Worm (Caenorhabditis elegans) whole organism, L4 larva: ENCODE results near the gene flp-8.

Source experiments
- D1046.2 ChIP-seq: fragments of 200-800 bp; sonication (Bioruptor generic); IDR thresholded peaks from 2 replicates; pipeline ENCODE4 v1.3.6; 2022; ENCODE audit warnings: missing genetic modification characterization, missing compliant biosample characterization
- F49E8.2 ChIP-seq: sonication (generic microtip); optimal IDR thresholded peaks from 2 replicates; lab custom pipeline; 2016; ENCODE audit warnings: missing compliant biosample characterization, mild to moderate bottlenecking, missing genetic modification characterization, borderline replicate concordance
- T20F7.1 ChIP-seq: fragments of 200-800 bp; sonication (Bioruptor generic); optimal IDR thresholded peaks from 2 replicates; lab custom pipeline; 2018; ENCODE audit warnings: mild to moderate bottlenecking, missing genetic modification characterization, missing compliant biosample characterization
- Y48G9A.11 ChIP-seq: fragments of 200-800 bp; sonication (Bioruptor generic); IDR thresholded peaks from 2 replicates; pipeline ENCODE4 v1.3.6; 2022; ENCODE audit warnings: missing genetic modification reagents, missing genetic modification characterization, missing compliant biosample characterization
- aha-1 ChIP-seq: fragments of 150-350 bp; peaks from one replicate; lab custom pipeline; 2014; ENCODE audit warnings: missing biosample characterization, missing genetic modification characterization
- attf-4 ChIP-seq: sonication (generic microtip); optimal IDR thresholded peaks from 3 replicates; lab custom pipeline; 2017; ENCODE audit warnings: missing biosample characterization, missing genetic modification characterization
- ceh-20 ChIP-seq: fragments of 200-800 bp; sonication (Bioruptor generic); IDR thresholded peaks from 2 replicates; pipeline ENCODE4 v1.3.6; 2022; ENCODE audit warnings: missing genetic modification reagents, missing genetic modification characterization, missing compliant biosample characterization
- ceh-28 ChIP-seq: fragments of 150-350 bp; optimal IDR thresholded peaks from 2 replicates; lab custom pipeline; 2014; ENCODE audit warnings: missing biosample characterization, missing genetic modification reagents, missing genetic modification characterization
- ctbp-1 ChIP-seq: fragments of 200-800 bp; sonication (Bioruptor generic); IDR thresholded peaks from 2 replicates; pipeline ENCODE4 v1.3.6; 2022; ENCODE audit warnings: missing genetic modification reagents, missing genetic modification characterization, missing compliant biosample characterization
- daf-16 ChIP-seq, 3 experiments: sonication (generic microtip); optimal IDR thresholded peaks; 2 replicates each; lab custom pipeline; 2016 to 2017; ENCODE audit warnings: missing genetic modification characterization in 3 of 3, missing genetic modification reagents in 3 of 3, mild to moderate bottlenecking in 2 of 3, missing compliant biosample characterization in 2 of 3, missing biosample characterization in 1 of 3, moderate library complexity in 1 of 3
- dmd-6 ChIP-seq: fragments of 200-800 bp; sonication (Bioruptor generic); IDR thresholded peaks from 2 replicates; pipeline ENCODE4 v1.3.6; 2022; ENCODE audit warnings: missing genetic modification reagents, missing genetic modification characterization, missing compliant biosample characterization
- dmd-8 ChIP-seq: fragments of 200-800 bp; sonication (Bioruptor generic); IDR thresholded peaks from 2 replicates; pipeline ENCODE4 v1.3.6; 2022; ENCODE audit warnings: missing genetic modification characterization, missing compliant biosample characterization
- duxl-1 ChIP-seq: sonication (generic microtip); optimal IDR thresholded peaks from 2 replicates; lab custom pipeline; 2016; ENCODE audit warnings: mild to moderate bottlenecking, missing genetic modification characterization, moderate library complexity, missing compliant biosample characterization; ENCODE audit not compliant: poor library complexity
- dve-1 ChIP-seq: sonication (generic microtip); optimal IDR thresholded peaks from 2 replicates; lab custom pipeline; 2017; ENCODE audit warnings: antibody characterized with exemption, mild to moderate bottlenecking, missing genetic modification characterization, missing compliant biosample characterization; ENCODE audit not compliant: insufficient read depth
- hlh-11 ChIP-seq: fragments of 200-800 bp; sonication (Bioruptor generic); optimal IDR thresholded peaks from 2 replicates; lab custom pipeline; 2018; ENCODE audit warnings: mild to moderate bottlenecking, missing genetic modification characterization, missing compliant biosample characterization
- hmg-1.1 ChIP-seq: fragments of 200-800 bp; sonication (Bioruptor generic); IDR thresholded peaks from 2 replicates; pipeline ENCODE4 v1.3.6; 2022; ENCODE audit warnings: missing genetic modification reagents, missing genetic modification characterization, missing compliant biosample characterization
- lin-29 ChIP-seq: fragments of 200-800 bp; sonication (Bioruptor generic); IDR thresholded peaks from 2 replicates; pipeline ENCODE4 v1.3.6; 2022; ENCODE audit warnings: missing genetic modification reagents, missing genetic modification characterization, missing compliant biosample characterization
- mdt-29 ChIP-seq: fragments of 200-800 bp; sonication (Bioruptor generic); IDR thresholded peaks from 2 replicates; pipeline ENCODE4 v1.3.6; 2022; ENCODE audit warnings: missing genetic modification reagents, missing genetic modification characterization, missing compliant biosample characterization
- mes-2 ChIP-seq: sonication (generic microtip); optimal IDR thresholded peaks from 2 replicates; lab custom pipeline; 2016; ENCODE audit warnings: missing genotype, mild to moderate bottlenecking, missing genetic modification characterization, missing compliant biosample characterization; ENCODE audit not compliant: poor library complexity, severe bottlenecking
- mxl-3 ChIP-seq: fragments of 200-800 bp; sonication (Bioruptor generic); optimal IDR thresholded peaks from 2 replicates; lab custom pipeline; 2018; ENCODE audit warnings: mild to moderate bottlenecking, missing genetic modification characterization, missing compliant biosample characterization
- nhr-10 ChIP-seq: fragments of 150-350 bp; optimal IDR thresholded peaks from 2 replicates; lab custom pipeline; 2014; ENCODE audit warnings: missing biosample characterization, missing genetic modification characterization
- nhr-25 ChIP-seq: sonication (generic microtip); optimal IDR thresholded peaks from 2 replicates; lab custom pipeline; 2017; ENCODE audit warnings: missing genetic modification characterization, mild to moderate bottlenecking, missing compliant biosample characterization, antibody characterized with exemption, moderate library complexity, borderline replicate concordance; ENCODE audit not compliant: insufficient read depth
- nhr-28 ChIP-seq: fragments of 150-350 bp; optimal IDR thresholded peaks from 2 replicates; lab custom pipeline; 2014; ENCODE audit warnings: missing biosample characterization, missing genetic modification characterization
- nhr-76 ChIP-seq: fragments of 150-350 bp; optimal IDR thresholded peaks from 2 replicates; lab custom pipeline; 2014; ENCODE audit warnings: missing biosample characterization, missing genetic modification characterization
- pha-4 ChIP-seq, 2 experiments: fragments of 150-350 bp in 1 of 2; fragments of 200-800 bp in 1 of 2; sonication (Bioruptor generic) in 1 of 2; IDR thresholded peaks in 1 of 2; optimal IDR thresholded peaks in 1 of 2; 2 replicates each; pipeline versions ENCODE4 v1.3.6 to Lab custom; 2014 to 2022; ENCODE audit warnings: missing genetic modification characterization in 2 of 2, missing genetic modification reagents in 2 of 2, missing biosample characterization in 1 of 2, missing compliant biosample characterization in 1 of 2
- pqm-1 ChIP-seq: sonication (generic microtip); optimal IDR thresholded peaks from 2 replicates; lab custom pipeline; 2017; ENCODE audit warnings: missing biosample characterization, missing genetic modification characterization
- rbr-2 ChIP-seq: sonication (generic microtip); optimal IDR thresholded peaks from 2 replicates; lab custom pipeline; 2016; ENCODE audit warnings: missing genotype, missing genetic modification characterization, missing compliant biosample characterization
- saeg-2 ChIP-seq: fragments of 200-800 bp; sonication (Bioruptor generic); IDR thresholded peaks from 2 replicates; pipeline ENCODE4 v1.3.6; 2022; ENCODE audit warnings: missing genetic modification reagents, missing genetic modification characterization, missing compliant biosample characterization
- sdz-12 ChIP-seq: fragments of 200-800 bp; sonication (Bioruptor generic); optimal IDR thresholded peaks from 2 replicates; lab custom pipeline; 2018; ENCODE audit warnings: mild to moderate bottlenecking, missing genetic modification characterization, missing compliant biosample characterization
- snpc-1.2 ChIP-seq: fragments of 200-800 bp; sonication (Bioruptor generic); IDR thresholded peaks from 2 replicates; pipeline ENCODE4 v1.3.6; 2022; ENCODE audit warnings: missing genetic modification reagents, missing genetic modification characterization, missing compliant biosample characterization
- tra-1 ChIP-seq: fragments of 200-800 bp; sonication (Bioruptor generic); IDR thresholded peaks from 2 replicates; pipeline ENCODE4 v1.3.6; 2022; ENCODE audit warnings: missing genetic modification reagents, missing genetic modification characterization, missing compliant biosample characterization
- unc-130 ChIP-seq: sonication (generic microtip); optimal IDR thresholded peaks from 2 replicates; lab custom pipeline; 2016; ENCODE audit warnings: missing genetic modification reagents, missing genetic modification characterization, missing compliant biosample characterization
- unc-62 ChIP-seq, 3 experiments: fragments of 150-350 bp in 1 of 3; sonication (generic microtip); optimal IDR thresholded peaks in 2 of 3; peaks in 1 of 3; 1 replicate in 1 of 3; 2 replicates in 2 of 3; lab custom pipeline; 2014 to 2017; ENCODE audit warnings: missing biosample characterization in 3 of 3, missing genetic modification characterization in 3 of 3, missing genetic modification reagents in 3 of 3, missing genotype in 1 of 3
- zag-1 ChIP-seq: fragments of 150-350 bp; optimal IDR thresholded peaks from 2 replicates; lab custom pipeline; 2014; ENCODE audit warnings: missing biosample characterization, missing genetic modification characterization
- zfp-2 ChIP-seq: sonication (generic microtip); optimal IDR thresholded peaks from 2 replicates; lab custom pipeline; 2016; ENCODE audit warnings: mild to moderate bottlenecking, missing genetic modification characterization, missing compliant biosample characterization
- ztf-11 ChIP-seq: fragments of 150-350 bp; optimal IDR thresholded peaks from 2 replicates; lab custom pipeline; 2014; ENCODE audit warnings: missing biosample characterization, missing genetic modification characterization

The flp-8 gene

DNA sequence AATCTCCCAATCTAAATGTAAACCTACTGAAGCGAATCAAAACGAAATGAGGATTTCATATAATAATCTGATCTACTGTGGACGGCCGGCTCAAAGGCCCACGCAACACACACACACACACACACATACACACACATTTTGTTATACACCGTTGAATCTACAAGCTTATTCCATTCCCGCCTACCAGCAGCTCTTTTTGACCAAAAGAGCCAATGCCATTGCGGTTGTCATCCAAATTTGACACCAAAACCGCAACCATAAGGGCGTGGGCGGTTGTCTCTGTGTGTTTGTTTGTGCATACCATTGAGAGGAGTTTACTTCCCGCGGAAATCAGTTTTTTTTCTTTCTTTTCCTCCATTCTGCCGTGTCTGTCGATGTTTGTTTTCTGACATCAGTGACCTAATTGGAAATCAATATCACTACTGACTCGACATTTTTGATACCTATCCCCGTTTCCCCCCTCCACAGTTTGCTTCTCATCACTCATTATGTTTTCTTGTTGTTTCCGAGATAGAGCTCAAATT lies 38.3 kb upstream of the flp-8 start:
- no peak for TF ChIP-seq nhr-10 (tag; lab: Kevin White, UChicago)
- TF ChIP-seq hmg-1.1 (GFP tag; lab: Robert Waterston, UW): no peak
- TF ChIP-seq zfp-2: no peak
- no peak for TF ChIP-seq snpc-1.2 (GFP tag; lab: Robert Waterston, UW)
- no peak for TF ChIP-seq nhr-76 (tag; lab: Kevin White, UChicago)
- no peak for TF ChIP-seq saeg-2
- TF ChIP-seq ceh-20 (GFP tag; lab: Robert Waterston, UW): no peak
- no peak for TF ChIP-seq daf-16 (GFP tag; optimal IDR thresholded peaks at IDR 0.05; lab: Kevin White, UChicago)
- peak; percentile 15 for TF ChIP-seq daf-16 (tag; optimal IDR thresholded peaks at IDR 0.05; lab: Kevin White, UChicago)
- no peak for TF ChIP-seq ztf-11 (tag; lab: Kevin White, UChicago)
- TF ChIP-seq mxl-3 (GFP tag; lab: Kevin White, UChicago): no peak
- no peak for TF ChIP-seq sdz-12 (GFP tag; lab: Kevin White, UChicago)
- TF ChIP-seq rbr-2 (tag; lab: Kevin White, UChicago): no peak
- no peak for TF ChIP-seq lin-29 (GFP tag; lab: Robert Waterston, UW)
- no peak for TF ChIP-seq F49E8.2 (tag; lab: Kevin White, UChicago)
- no peak for TF ChIP-seq pha-4 (GFP tag; IDR thresholded peaks at IDR 0.05; lab: Robert Waterston, UW)
- TF ChIP-seq pha-4 (tag; optimal IDR thresholded peaks at IDR 0.05; lab: Kevin White, UChicago): peak; percentile 77
- no peak for TF ChIP-seq zag-1 (tag; lab: Kevin White, UChicago)
- no peak for TF ChIP-seq mdt-29 (GFP tag; lab: Robert Waterston, UW)
- TF ChIP-seq unc-130: no peak
- no peak for TF ChIP-seq D1046.2
- TF ChIP-seq dmd-8 (GFP tag; lab: Robert Waterston, UW): no peak
- TF ChIP-seq Y48G9A.11 (GFP tag; lab: Robert Waterston, UW): no peak
- no peak for TF ChIP-seq T20F7.1 (GFP tag; lab: Kevin White, UChicago)
- no peak for TF ChIP-seq attf-4 (tag; lab: Kevin White, UChicago)
- no peak for TF ChIP-seq ceh-28 (tag; lab: Kevin White, UChicago)
- peak; percentile 96 for TF ChIP-seq aha-1 (tag; lab: Kevin White, UChicago)
- TF ChIP-seq nhr-25 (tag; lab: Kevin White, UChicago): no peak
- no peak for TF ChIP-seq tra-1 (GFP tag; lab: Robert Waterston, UW)

DNA sequence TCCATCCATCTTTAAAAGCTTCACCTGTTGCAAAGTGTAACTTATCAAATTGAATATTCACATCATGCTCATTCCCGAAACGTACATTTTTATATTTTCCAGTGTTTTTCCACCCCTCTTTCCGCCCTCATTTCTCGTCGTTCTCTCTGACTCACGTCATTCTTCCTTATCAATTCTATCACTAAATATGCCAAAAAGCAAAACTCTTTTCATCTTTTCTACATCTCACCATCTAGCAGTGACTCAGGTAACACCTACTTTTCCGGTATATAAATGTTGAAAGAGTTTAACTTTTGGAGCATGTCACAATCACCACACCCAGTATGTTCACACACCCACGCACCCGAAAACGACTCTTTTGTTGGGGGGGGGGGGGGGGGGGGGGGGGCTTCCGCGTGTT lies 36.7 kb upstream of the flp-8 start:
- TF ChIP-seq dmd-6 (GFP tag; lab: Robert Waterston, UW): peak; percentile 70
- peak; percentile 41 for TF ChIP-seq hlh-11 (tag; lab: Kevin White, UChicago)
- TF ChIP-seq duxl-1 (tag; lab: Kevin White, UChicago): no peak
- peak; percentile 60 for TF ChIP-seq pqm-1 (tag; lab: Kevin White, UChicago)
- TF ChIP-seq mes-2: peak; percentile 32
- TF ChIP-seq nhr-28 (tag; lab: Kevin White, UChicago): peak; percentile 29
- peak; percentile 87 for TF ChIP-seq aha-1 (tag; lab: Kevin White, UChicago)
- no peak for TF ChIP-seq nhr-25 (tag; lab: Kevin White, UChicago)
- no peak for TF ChIP-seq daf-16 (GFP tag; optimal IDR thresholded peaks at IDR 0.05; lab: Kevin White, UChicago)
- TF ChIP-seq daf-16 (tag; optimal IDR thresholded peaks at IDR 0.05; lab: Kevin White, UChicago): peak; percentile 45
- peak in 1 of 2 experiments; percentile 92 for TF ChIP-seq unc-62 (GFP tag; optimal IDR thresholded peaks at IDR 0.05 in 1 of 2; lab: Kevin White, UChicago)
- no peak for TF ChIP-seq unc-62 (tag; optimal IDR thresholded peaks at IDR 0.05; lab: Kevin White, UChicago)

DNA sequence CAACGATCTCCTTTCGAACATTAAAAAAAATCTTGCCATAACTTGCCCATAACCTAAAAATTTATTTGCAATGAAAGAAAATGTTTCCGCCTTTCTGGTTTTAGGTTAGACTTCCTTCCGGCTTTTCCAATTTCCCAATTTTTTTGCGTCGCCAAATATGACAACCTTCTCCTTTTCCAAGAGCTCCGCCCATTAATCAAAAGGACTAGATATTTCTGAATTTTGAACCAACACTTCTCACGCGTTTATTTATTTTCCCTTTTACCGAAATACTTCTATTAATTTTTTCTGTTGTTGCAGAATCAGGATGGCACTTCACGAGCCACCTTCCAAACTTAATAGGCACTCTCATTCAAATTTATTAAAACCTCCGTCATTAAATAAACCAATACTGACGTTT lies 35.6 kb upstream of the flp-8 start, which contains the start of gene egrh-1:
TSS of gene egrh-1 (plus strand) at position 301 of the 400 bp plus-strand sequence.
- TF ChIP-seq duxl-1 (tag; lab: Kevin White, UChicago) (no peak), ctbp-1 (GFP tag; lab: Robert Waterston, UW) (no peak), aha-1 (tag; lab: Kevin White, UChicago) (peak; percentile 40), dve-1 (tag; lab: Kevin White, UChicago) (no peak)
